Worm (Caenorhabditis elegans) whole organism, L4 larva: ENCODE results near the gene T25E4.2.

Source experiments
- ZK337.2 ChIP-seq: fragments of 200-800 bp; sonication (Bioruptor generic); IDR thresholded peaks from 2 replicates; pipeline ENCODE4 v1.3.6; 2022; ENCODE audit warnings: missing genetic modification reagents, missing genetic modification characterization, missing compliant biosample characterization
- ceh-20 ChIP-seq: fragments of 200-800 bp; sonication (Bioruptor generic); IDR thresholded peaks from 2 replicates; pipeline ENCODE4 v1.3.6; 2022; ENCODE audit warnings: missing genetic modification reagents, missing genetic modification characterization, missing compliant biosample characterization
- lin-15B ChIP-seq: fragments of 150-350 bp; sonication (generic microtip); optimal IDR thresholded peaks from 3 replicates; lab custom pipeline; 2014; ENCODE audit warnings: missing biosample characterization, missing genetic modification characterization
- nhr-28 ChIP-seq: fragments of 150-350 bp; optimal IDR thresholded peaks from 2 replicates; lab custom pipeline; 2014; ENCODE audit warnings: missing biosample characterization, missing genetic modification characterization

DNA sequence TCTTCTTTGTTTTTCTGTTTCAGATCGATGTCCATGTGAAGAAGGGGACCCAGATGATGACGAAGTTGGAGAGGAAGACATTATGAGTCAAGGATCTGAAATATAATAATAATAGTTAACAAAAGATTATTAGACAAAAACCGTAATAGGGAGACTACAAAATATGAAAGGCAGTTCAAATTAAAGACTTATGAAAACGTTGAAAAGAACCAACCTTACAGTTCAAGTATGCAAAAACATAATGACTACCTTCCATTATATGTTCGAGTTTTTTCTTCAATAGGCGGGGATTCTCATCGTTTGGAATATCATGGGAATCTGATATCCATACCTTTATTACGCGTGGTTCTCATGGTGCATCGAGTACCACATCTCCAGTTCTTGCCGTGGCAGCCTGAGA lies 48.6 kb downstream of the T25E4.2 start, which contains the start of gene hlh-26:
- TF ChIP-seq ceh-20 (no peak), nhr-28 (tag; lab: Kevin White, UChicago) (no peak), ZK337.2 (GFP tag; lab: Robert Waterston, UW) (no peak), lin-15B (tag; lab: Kevin White, UChicago) (no peak)
